Worm (Caenorhabditis elegans) whole organism, L4 larva: Measurements from ENCODE around the gene sra-34.

Source experiments
- F26F4.8 ChIP-seq: fragments of 200-800 bp; sonication (Bioruptor generic); conservative IDR thresholded peaks from 2 replicates; pipeline ENCODE4 v1.3.6; 2022; ENCODE audit warnings: missing genetic modification characterization, missing compliant biosample characterization
- F44E2.7 ChIP-seq: fragments of 200-800 bp; sonication (Bioruptor generic); IDR thresholded peaks from 2 replicates; pipeline ENCODE4 v2.1.2; 2022; ENCODE audit warnings: missing genetic modification characterization, missing compliant biosample characterization
- Y5F2A.4 ChIP-seq: fragments of 200-800 bp; sonication (Bioruptor generic); optimal IDR thresholded peaks from 2 replicates; lab custom pipeline; 2018; ENCODE audit warnings: mild to moderate bottlenecking, missing genetic modification characterization, missing compliant biosample characterization
- aha-1 ChIP-seq: fragments of 150-350 bp; peaks from one replicate; lab custom pipeline; 2014; ENCODE audit warnings: missing biosample characterization, missing genetic modification characterization
- ceh-20 ChIP-seq: fragments of 200-800 bp; sonication (Bioruptor generic); IDR thresholded peaks from 2 replicates; pipeline ENCODE4 v1.3.6; 2022; ENCODE audit warnings: missing genetic modification reagents, missing genetic modification characterization, missing compliant biosample characterization
- ces-1 ChIP-seq: fragments of 150-350 bp; sonication (generic microtip); optimal IDR thresholded peaks from 4 replicates; lab custom pipeline; 2014; ENCODE audit warnings: missing biosample characterization, missing genetic modification reagents, missing genetic modification characterization
- daf-16 ChIP-seq, 3 experiments: sonication (generic microtip); optimal IDR thresholded peaks; 2 replicates each; lab custom pipeline; 2016 to 2017; ENCODE audit warnings: missing genetic modification characterization in 3 of 3, missing genetic modification reagents in 3 of 3, mild to moderate bottlenecking in 2 of 3, missing compliant biosample characterization in 2 of 3, missing biosample characterization in 1 of 3, moderate library complexity in 1 of 3
- dmd-6 ChIP-seq: fragments of 200-800 bp; sonication (Bioruptor generic); IDR thresholded peaks from 2 replicates; pipeline ENCODE4 v1.3.6; 2022; ENCODE audit warnings: missing genetic modification reagents, missing genetic modification characterization, missing compliant biosample characterization
- dpl-1 ChIP-seq: fragments of 150-350 bp; optimal IDR thresholded peaks from 2 replicates; lab custom pipeline; 2014; ENCODE audit warnings: missing biosample characterization, missing genetic modification reagents, missing genetic modification characterization
- dve-1 ChIP-seq: sonication (generic microtip); optimal IDR thresholded peaks from 2 replicates; lab custom pipeline; 2017; ENCODE audit warnings: antibody characterized with exemption, mild to moderate bottlenecking, missing genetic modification characterization, missing compliant biosample characterization; ENCODE audit not compliant: insufficient read depth
- egl-43 ChIP-seq: fragments of 200-800 bp; sonication (Bioruptor generic); IDR thresholded peaks from 2 replicates; pipeline ENCODE4 v1.3.6; 2022; ENCODE audit warnings: missing genetic modification reagents, missing genetic modification characterization, missing compliant biosample characterization
- fkh-10 ChIP-seq: fragments of 150-350 bp; optimal IDR thresholded peaks from 2 replicates; lab custom pipeline; 2014; ENCODE audit warnings: missing biosample characterization, missing genetic modification reagents, missing genetic modification characterization
- hlh-11 ChIP-seq: fragments of 200-800 bp; sonication (Bioruptor generic); optimal IDR thresholded peaks from 2 replicates; lab custom pipeline; 2018; ENCODE audit warnings: mild to moderate bottlenecking, missing genetic modification characterization, missing compliant biosample characterization
- hlh-30 ChIP-seq: sonication (generic microtip); optimal IDR thresholded peaks from 2 replicates; lab custom pipeline; 2017; ENCODE audit warnings: antibody characterized with exemption, mild to moderate bottlenecking, missing genetic modification characterization, missing compliant biosample characterization; ENCODE audit not compliant: insufficient read depth
- lim-7 ChIP-seq: fragments of 200-800 bp; sonication (Bioruptor generic); IDR thresholded peaks from 2 replicates; pipeline ENCODE4 v1.3.6; 2022; ENCODE audit warnings: missing genetic modification characterization, missing compliant biosample characterization
- lin-38 ChIP-seq: fragments of 200-800 bp; sonication (Bioruptor generic); IDR thresholded peaks from 2 replicates; pipeline ENCODE4 v1.3.6; 2022; ENCODE audit warnings: missing genetic modification reagents, missing genetic modification characterization, missing compliant biosample characterization
- lsy-2 ChIP-seq, 2 experiments: fragments of 150-350 bp in 1 of 2; sonication (generic microtip) in 1 of 2; optimal IDR thresholded peaks; 2 replicates each; lab custom pipeline; 2014 to 2017; ENCODE audit warnings: missing biosample characterization in 2 of 2, missing genetic modification characterization in 2 of 2
- madf-9 ChIP-seq: fragments of 200-800 bp; sonication (Bioruptor generic); conservative IDR thresholded peaks from 2 replicates; pipeline ENCODE4 v1.3.6; 2022; ENCODE audit warnings: missing genetic modification reagents, missing genetic modification characterization, missing compliant biosample characterization
- mdt-29 ChIP-seq: fragments of 200-800 bp; sonication (Bioruptor generic); IDR thresholded peaks from 2 replicates; pipeline ENCODE4 v1.3.6; 2022; ENCODE audit warnings: missing genetic modification reagents, missing genetic modification characterization, missing compliant biosample characterization
- mep-1 ChIP-seq: fragments of 150-350 bp; sonication (generic microtip); optimal IDR thresholded peaks from 3 replicates; lab custom pipeline; 2014; ENCODE audit warnings: missing biosample characterization, missing genetic modification characterization
- mxl-3 ChIP-seq: fragments of 200-800 bp; sonication (Bioruptor generic); optimal IDR thresholded peaks from 2 replicates; lab custom pipeline; 2018; ENCODE audit warnings: mild to moderate bottlenecking, missing genetic modification characterization, missing compliant biosample characterization
- nhr-10 ChIP-seq: fragments of 150-350 bp; optimal IDR thresholded peaks from 2 replicates; lab custom pipeline; 2014; ENCODE audit warnings: missing biosample characterization, missing genetic modification characterization
- nhr-11 ChIP-seq: fragments of 150-350 bp; optimal IDR thresholded peaks from 2 replicates; lab custom pipeline; 2014; ENCODE audit warnings: missing biosample characterization, missing genetic modification characterization
- nhr-111 ChIP-seq: fragments of 200-800 bp; sonication (Bioruptor generic); optimal IDR thresholded peaks from 2 replicates; lab custom pipeline; 2018; ENCODE audit warnings: mild to moderate bottlenecking, missing genetic modification characterization, missing compliant biosample characterization
- nhr-237 ChIP-seq: sonication (generic microtip); optimal IDR thresholded peaks from 2 replicates; lab custom pipeline; 2017; ENCODE audit warnings: missing biosample characterization, missing genetic modification characterization
- nhr-41 ChIP-seq: fragments of 200-800 bp; sonication (Bioruptor generic); IDR thresholded peaks from 2 replicates; pipeline ENCODE4 v1.3.6; 2022; ENCODE audit warnings: missing genetic modification reagents, missing genetic modification characterization, missing compliant biosample characterization
- nhr-42 ChIP-seq: fragments of 200-800 bp; sonication (Bioruptor generic); IDR thresholded peaks from 2 replicates; pipeline ENCODE4 v1.3.6; 2022; ENCODE audit warnings: missing genetic modification characterization, missing compliant biosample characterization
- nhr-76 ChIP-seq: fragments of 150-350 bp; optimal IDR thresholded peaks from 2 replicates; lab custom pipeline; 2014; ENCODE audit warnings: missing biosample characterization, missing genetic modification characterization
- nhr-77 ChIP-seq: fragments of 150-350 bp; optimal IDR thresholded peaks from 2 replicates; lab custom pipeline; 2014; ENCODE audit warnings: missing biosample characterization, missing genetic modification characterization
- pqm-1 ChIP-seq: sonication (generic microtip); optimal IDR thresholded peaks from 2 replicates; lab custom pipeline; 2017; ENCODE audit warnings: missing biosample characterization, missing genetic modification characterization
- rbr-2 ChIP-seq: sonication (generic microtip); optimal IDR thresholded peaks from 2 replicates; lab custom pipeline; 2016; ENCODE audit warnings: missing genotype, missing genetic modification characterization, missing compliant biosample characterization
- snpc-1.2 ChIP-seq: fragments of 200-800 bp; sonication (Bioruptor generic); IDR thresholded peaks from 2 replicates; pipeline ENCODE4 v1.3.6; 2022; ENCODE audit warnings: missing genetic modification reagents, missing genetic modification characterization, missing compliant biosample characterization
- tag-97 ChIP-seq: fragments of 200-800 bp; sonication (Bioruptor generic); IDR thresholded peaks from 2 replicates; pipeline ENCODE4 v1.3.6; 2022; ENCODE audit warnings: missing genetic modification characterization, missing compliant biosample characterization
- unc-39 ChIP-seq: sonication (generic microtip); optimal IDR thresholded peaks from 2 replicates; lab custom pipeline; 2017; ENCODE audit warnings: missing biosample characterization, missing genetic modification characterization
- unc-62 ChIP-seq, 3 experiments: fragments of 150-350 bp in 1 of 3; sonication (generic microtip); optimal IDR thresholded peaks in 2 of 3; peaks in 1 of 3; 1 replicate in 1 of 3; 2 replicates in 2 of 3; lab custom pipeline; 2014 to 2017; ENCODE audit warnings: missing biosample characterization in 3 of 3, missing genetic modification characterization in 3 of 3, missing genetic modification reagents in 3 of 3, missing genotype in 1 of 3
- vab-7 ChIP-seq: fragments of 200-800 bp; sonication (Bioruptor generic); IDR thresholded peaks from 2 replicates; pipeline ENCODE4 v1.3.6; 2022; ENCODE audit warnings: missing genetic modification reagents, missing genetic modification characterization, missing compliant biosample characterization
- zfp-3 ChIP-seq: fragments of 200-800 bp; sonication (Bioruptor generic); conservative IDR thresholded peaks from 2 replicates; pipeline ENCODE4 v1.3.6; 2022; ENCODE audit warnings: missing genetic modification reagents, missing genetic modification characterization, missing compliant biosample characterization
- zip-11 ChIP-seq: fragments of 200-800 bp; sonication (Bioruptor generic); IDR thresholded peaks from 2 replicates; pipeline ENCODE4 v1.3.6; 2022; ENCODE audit warnings: missing genetic modification characterization, missing compliant biosample characterization

sra-34 gene

DNA sequence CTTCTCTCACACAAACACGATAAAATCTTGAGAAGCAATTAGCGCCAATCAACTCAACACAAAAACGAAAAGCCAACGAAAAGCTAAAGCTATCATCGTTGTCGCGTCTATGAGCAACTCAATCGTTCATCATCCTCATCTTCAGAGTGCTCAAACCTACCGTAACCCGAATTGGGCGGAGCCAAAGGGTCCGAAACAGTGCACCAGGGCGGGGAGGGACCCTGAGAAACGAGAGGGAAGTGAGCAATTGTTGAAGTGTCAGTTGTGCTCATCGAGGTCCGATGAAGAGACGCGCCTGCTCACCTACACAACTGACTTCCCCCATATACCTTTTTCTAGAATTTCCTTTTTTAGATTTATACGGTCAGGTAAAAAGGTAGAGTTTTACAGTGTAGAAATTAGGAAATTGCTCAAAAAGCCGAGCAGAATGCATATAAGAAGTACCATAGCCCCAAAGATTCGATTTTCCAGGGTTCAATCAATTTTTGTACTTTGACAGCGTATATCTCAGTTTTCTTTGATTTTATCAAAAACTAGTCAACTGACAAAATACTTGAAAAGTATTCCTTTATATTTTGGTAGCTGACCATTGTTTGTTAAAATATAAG, 25.1 kb downstream of the sra-34 start, which contains the start of gene hlh-1 (continued):
- no peak for TF ChIP-seq zfp-3 (GFP tag; lab: Robert Waterston, UW)
- no peak for TF ChIP-seq nhr-42 (GFP tag; lab: Robert Waterston, UW)
- no peak for TF ChIP-seq fkh-10 (GFP tag; lab: Kevin White, UChicago)
- TF ChIP-seq nhr-111: no peak
- TF ChIP-seq dve-1 (tag; lab: Kevin White, UChicago): no peak
- no peak for TF ChIP-seq vab-7 (GFP tag; lab: Robert Waterston, UW)
- TF ChIP-seq nhr-11 (tag; lab: Kevin White, UChicago): peak; percentile 47
- peak in 1 of 2 experiments; percentile 57 for TF ChIP-seq daf-16 (GFP tag; optimal IDR thresholded peaks at IDR 0.05; lab: Kevin White, UChicago)
- TF ChIP-seq daf-16 (tag; optimal IDR thresholded peaks at IDR 0.05; lab: Kevin White, UChicago): no peak

DNA sequence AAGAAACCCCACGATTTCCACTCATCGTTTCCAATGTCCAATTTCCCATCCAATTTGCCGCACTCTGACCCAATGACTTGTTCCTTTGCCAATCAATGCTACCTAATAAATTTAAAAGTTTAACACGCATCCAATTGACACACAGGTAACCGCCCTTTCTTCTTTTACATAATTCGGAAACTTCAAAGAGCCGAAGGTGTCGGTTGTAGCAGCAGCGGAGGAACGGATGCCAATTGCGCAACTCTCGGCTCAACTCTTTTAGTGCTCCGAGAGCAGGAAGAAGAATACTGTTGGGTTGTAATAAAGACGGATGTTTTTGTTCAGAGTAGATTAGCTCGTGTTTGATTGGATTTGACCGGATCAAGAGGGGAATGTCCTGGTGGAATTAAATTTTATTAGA, 26.2 kb downstream of the sra-34 start:
- TF ChIP-seq snpc-1.2 (GFP tag; lab: Robert Waterston, UW) (no peak), ces-1 (GFP tag; lab: Kevin White, UChicago) (no peak), mxl-3 (GFP tag; lab: Kevin White, UChicago) (no peak), unc-62 (GFP tag; optimal IDR thresholded peaks at IDR 0.05 in 1 of 2; lab: Kevin White, UChicago) (peak in 1 of 2 experiments; percentile 11), unc-62 (tag; optimal IDR thresholded peaks at IDR 0.05; lab: Kevin White, UChicago) (no peak), fkh-10 (GFP tag; lab: Kevin White, UChicago) (no peak), nhr-10 (no peak), zip-11 (GFP tag; lab: Robert Waterston, UW) (no peak), aha-1 (tag; lab: Kevin White, UChicago) (peak; percentile 14), pqm-1 (tag; lab: Kevin White, UChicago) (no peak), dve-1 (tag; lab: Kevin White, UChicago) (no peak), tag-97 (GFP tag; lab: Robert Waterston, UW) (no peak)
- TF ChIP-seq, all 104 proteins: peak for 2

DNA sequence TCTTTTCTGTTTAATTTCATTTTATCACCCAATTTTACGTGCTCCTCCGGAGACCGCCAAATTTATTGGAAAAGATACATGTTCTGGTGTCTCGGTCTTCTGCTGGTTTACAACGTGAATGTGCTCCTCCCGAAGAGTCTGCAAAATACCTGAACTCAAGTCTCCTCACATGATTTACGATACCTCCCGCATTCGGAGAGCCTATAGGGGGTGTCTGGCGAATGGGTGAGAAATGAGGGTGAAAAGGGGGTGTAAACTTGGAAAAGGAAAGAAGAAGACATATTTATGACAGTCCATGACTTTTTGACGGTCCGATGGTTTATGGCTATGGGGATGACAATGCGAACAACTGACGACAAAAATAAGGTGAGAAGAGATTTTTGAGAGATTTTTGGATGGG, 27.2 kb downstream of the sra-34 start:
- TF ChIP-seq nhr-77 (tag; lab: Kevin White, UChicago) (no peak), rbr-2 (tag; lab: Kevin White, UChicago) (no peak), dpl-1 (GFP tag; lab: Kevin White, UChicago) (no peak), hlh-11 (tag; lab: Kevin White, UChicago) (no peak), lim-7 (GFP tag; lab: Robert Waterston, UW) (no peak), madf-9 (GFP tag; lab: Robert Waterston, UW) (no peak)

DNA sequence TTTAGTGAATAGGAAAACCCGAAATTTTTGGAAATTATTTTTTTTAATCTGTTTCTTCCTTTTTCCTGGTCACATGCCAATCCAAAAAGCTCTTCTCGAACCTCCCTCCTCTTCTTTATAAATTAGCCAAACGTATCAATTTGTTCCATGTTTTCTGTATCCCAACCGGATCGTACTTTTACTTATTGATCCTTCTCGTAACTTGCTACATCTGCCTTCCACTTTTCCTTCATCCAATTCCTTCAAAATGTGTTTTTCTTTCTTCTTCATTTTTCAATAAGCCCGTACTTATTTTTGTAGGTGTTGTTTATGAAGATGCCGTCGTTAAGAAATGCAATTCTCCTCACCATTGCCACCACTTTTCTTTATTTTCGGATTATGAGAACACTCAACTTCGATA, 31.6 kb downstream of the sra-34 start, which contains the start of gene cyp-23A1:
cyp-23A1 (plus strand) TSS at position 301 of the 400 bp plus-strand sequence.
- no peak for TF ChIP-seq F44E2.7
- TF ChIP-seq madf-9 (GFP tag; lab: Robert Waterston, UW): no peak
- no peak for TF ChIP-seq nhr-237 (tag; lab: Kevin White, UChicago)
- TF ChIP-seq lsy-2 (tag; optimal IDR thresholded peaks at IDR 0.05; lab: Kevin White, UChicago): no peak

DNA sequence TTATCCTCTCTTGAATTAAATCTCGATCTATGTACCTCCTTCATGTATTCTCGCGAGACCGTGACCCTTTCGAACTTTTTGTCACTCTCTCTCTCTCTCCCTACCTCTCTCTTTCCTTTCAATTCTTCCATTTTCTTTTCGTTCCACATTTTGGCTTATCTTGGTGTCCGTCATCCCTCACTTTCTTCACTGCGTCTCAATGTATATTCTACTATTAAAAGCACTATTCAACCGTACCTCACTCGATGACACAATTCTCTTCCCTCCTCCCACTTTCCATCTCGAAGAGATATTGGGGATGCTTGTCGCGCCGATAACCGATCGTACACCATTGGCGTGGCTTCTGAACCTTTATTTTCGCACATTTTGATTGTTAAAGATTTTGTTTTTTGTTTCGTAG, 32.8 kb downstream of the sra-34 start:
- TF ChIP-seq nhr-41 (GFP tag; lab: Robert Waterston, UW) (no peak), unc-62 (GFP tag; optimal IDR thresholded peaks at IDR 0.05 in 1 of 2; lab: Kevin White, UChicago) (peak in 1 of 2 experiments; percentile 63), unc-62 (tag; optimal IDR thresholded peaks at IDR 0.05; lab: Kevin White, UChicago) (no peak)

DNA sequence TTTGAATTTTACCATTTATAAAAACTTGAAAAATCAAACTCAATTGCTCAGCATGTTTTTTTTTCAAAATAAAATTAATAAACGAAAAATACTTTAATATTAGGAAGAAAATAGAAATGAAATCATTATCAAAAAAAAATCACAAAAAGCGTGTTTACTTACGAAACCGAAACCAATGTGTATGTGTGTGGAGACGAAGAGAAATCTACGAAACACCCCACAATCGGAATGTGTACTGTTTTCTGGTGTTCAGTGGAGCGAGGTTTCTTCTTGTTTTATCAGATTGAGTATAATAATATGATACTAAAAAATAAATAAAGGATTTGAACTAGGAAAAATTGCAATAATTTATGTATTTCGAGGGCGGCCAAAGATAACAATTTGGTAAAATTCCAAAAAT, 35.8 kb downstream of the sra-34 start:
- TF ChIP-seq ceh-20: no peak
- TF ChIP-seq lsy-2 (tag; optimal IDR thresholded peaks at IDR 0.05; lab: Kevin White, UChicago): peak in 1 of 2 experiments; percentile 43
- 0 out of 2 replicates have a peak, but pooled peaks have one; percentile 29 for TF ChIP-seq dmd-6 (GFP tag; lab: Robert Waterston, UW)
- peak; percentile 57 for TF ChIP-seq hlh-11 (tag; lab: Kevin White, UChicago)
- TF ChIP-seq nhr-42 (GFP tag; lab: Robert Waterston, UW): no peak
- no peak for TF ChIP-seq mdt-29
- peak; percentile 26 for TF ChIP-seq mep-1
- TF ChIP-seq nhr-76: no peak
- no peak for TF ChIP-seq Y5F2A.4
- no peak for TF ChIP-seq unc-39 (tag; lab: Kevin White, UChicago)
- TF ChIP-seq dve-1 (tag; lab: Kevin White, UChicago): peak; percentile 68
- peak; percentile 21 for TF ChIP-seq hlh-30 (tag; lab: Kevin White, UChicago)
- TF ChIP-seq nhr-77 (tag; lab: Kevin White, UChicago): peak; percentile 53
- no peak for TF ChIP-seq egl-43 (GFP tag; lab: Robert Waterston, UW)
- no peak for TF ChIP-seq F26F4.8 (GFP tag; lab: Robert Waterston, UW)
- TF ChIP-seq dpl-1 (GFP tag; lab: Kevin White, UChicago): peak; percentile 21
- no peak for TF ChIP-seq rbr-2 (tag; lab: Kevin White, UChicago)
- TF ChIP-seq unc-62 (GFP tag; optimal IDR thresholded peaks at IDR 0.05 in 1 of 2; lab: Kevin White, UChicago): no peak
- no peak for TF ChIP-seq unc-62 (tag; optimal IDR thresholded peaks at IDR 0.05; lab: Kevin White, UChicago)
- TF ChIP-seq lin-38 (GFP tag; lab: Robert Waterston, UW): no peak
